Fruit fly (Drosophila melanogaster) whole organism, larva: Measurements from ENCODE around the gene Vm26Ab.

Experiments used
- noc ChIP-seq: fragments of 200-800 bp; sonication (Bioruptor generic); optimal IDR thresholded peaks from 3 replicates; lab custom pipeline; 2019; ENCODE audit warnings: missing biosample characterization, mild to moderate bottlenecking, missing genetic modification characterization, moderate library complexity

The Vm26Ab gene

dm6 chr2L:5975601-5976000 lies 18.8 kb downstream of the Vm26Ab start:
- TF ChIP-seq noc, result peak; percentile 19

dm6 chr2L:5977070-5977728 lies 20.4 kb downstream of the Vm26Ab start:
- TF ChIP-seq noc, result peak; percentile 36

- no peak for TF ChIP-seq noc
Measured at dm6 chr2L:5977729-5978078, 20.9 kb downstream of the Vm26Ab start.

- TF ChIP-seq noc, result no peak
Measured at dm6 chr2L:5978333-5979054, 21.7 kb downstream of the Vm26Ab start.

dm6 chr2L:5979055-5979399 lies 22.2 kb downstream of the Vm26Ab start:
- TF ChIP-seq noc, result no peak

dm6 chr2L:5979957-5980861 lies 23.4 kb downstream of the Vm26Ab start:
- TF ChIP-seq noc, result peak; percentile 47

- TF ChIP-seq noc, result peak; percentile 33
Measured at dm6 chr2L:5980862-5981432, 24.1 kb downstream of the Vm26Ab start, which contains the start of gene chic. Gene chic (minus strand): TSS chr2L:5981018.

- no peak for TF ChIP-seq noc
Measured at dm6 chr2L:5981433-5982333, 24.9 kb downstream of the Vm26Ab start, which contains the start of gene eIF4A. Gene eIF4A (plus strand): TSS chr2L:5981764.

- TF ChIP-seq noc, result peak; percentile 19
Measured at dm6 chr2L:5982334-5982987, 25.7 kb downstream of the Vm26Ab start.

dm6 chr2L:5983236-5983635 lies 26.4 kb downstream of the Vm26Ab start:
- TF ChIP-seq noc, result no peak

- no peak for TF ChIP-seq noc
Measured at dm6 chr2L:5986094-5986493, 29.3 kb downstream of the Vm26Ab start, which contains the start of gene ifc. Gene ifc (plus strand): TSS chr2L:5986348.

dm6 chr2L:5986940-5987339 lies 30.1 kb downstream of the Vm26Ab start:
- no peak for TF ChIP-seq noc

- no peak for TF ChIP-seq noc
Measured at dm6 chr2L:5988115-5989092, 31.6 kb downstream of the Vm26Ab start.

- no peak for TF ChIP-seq noc
Measured at dm6 chr2L:5990447-5990846, 33.6 kb downstream of the Vm26Ab start.
